Fruit fly (Drosophila melanogaster) whole organism, embryonic: Measurements from ENCODE around the gene Drgx.

Experiments
- Asciz ChIP-seq: fragments of 200-800 bp; sonication (Bioruptor generic); optimal IDR thresholded peaks from 2 replicates; lab custom pipeline; 2017; ENCODE audit warnings: missing biosample characterization, mild to moderate bottlenecking, missing genetic modification characterization, missing genetic modification reagents
- Blimp-1 ChIP-seq: fragments of 200-800 bp; sonication (Bioruptor generic); optimal IDR thresholded peaks from 3 replicates; lab custom pipeline; 2018; ENCODE audit warnings: missing biosample characterization, missing genetic modification characterization, mild to moderate bottlenecking, moderate library complexity, missing genetic modification reagents
- CG11723 ChIP-seq: fragments of 200-800 bp; sonication (Bioruptor generic); optimal IDR thresholded peaks from 2 replicates; lab custom pipeline; 2017; ENCODE audit warnings: missing biosample characterization, mild to moderate bottlenecking, missing genetic modification characterization
- CG1233 ChIP-seq: fragments of 200-800 bp; sonication (Bioruptor generic); optimal IDR thresholded peaks from 4 replicates; lab custom pipeline; 2018; ENCODE audit warnings: missing biosample characterization, mild to moderate bottlenecking, missing genetic modification characterization
- CG13123 ChIP-seq: fragments of 200-800 bp; sonication (Bioruptor generic); optimal IDR thresholded peaks from 2 replicates; lab custom pipeline; 2016; ENCODE audit warnings: missing biosample characterization, missing genetic modification characterization
- CG14441 ChIP-seq: fragments of 200-800 bp; sonication (Bioruptor generic); IDR thresholded peaks from 2 replicates; pipeline ENCODE4 v1.3.6; 2022; ENCODE audit warnings: missing biosample characterization, missing genetic modification characterization
- CG1603 ChIP-seq: fragments of 200-800 bp; sonication (Bioruptor generic); optimal IDR thresholded peaks from 2 replicates; lab custom pipeline; 2019; ENCODE audit warnings: missing biosample characterization, mild to moderate bottlenecking, missing genetic modification characterization, moderate library complexity
- CG17328 ChIP-seq: fragments of 200-800 bp; sonication (Bioruptor generic); IDR thresholded peaks from 2 replicates; pipeline ENCODE4 v1.3.6; 2022; ENCODE audit warnings: missing biosample characterization, missing genetic modification characterization
- CG17359 ChIP-seq: fragments of 200-800 bp; sonication (Bioruptor generic); optimal IDR thresholded peaks from 3 replicates; lab custom pipeline; 2018; ENCODE audit warnings: missing biosample characterization, mild to moderate bottlenecking, missing genetic modification characterization, moderate library complexity
- CG17385 ChIP-seq: fragments of 200-800 bp; sonication (Bioruptor generic); optimal IDR thresholded peaks from 3 replicates; lab custom pipeline; 2018; ENCODE audit warnings: missing biosample characterization, mild to moderate bottlenecking, missing genetic modification characterization
- CG17912 ChIP-seq: fragments of 200-800 bp; sonication (Bioruptor generic); optimal IDR thresholded peaks from 2 replicates; lab custom pipeline; 2018; ENCODE audit warnings: missing biosample characterization, mild to moderate bottlenecking, missing genetic modification characterization
- CG18262 ChIP-seq: fragments of 200-800 bp; optimal IDR thresholded peaks from 3 replicates; lab custom pipeline; 2019; ENCODE audit warnings: missing biosample characterization, mild to moderate bottlenecking, missing genetic modification characterization, moderate library complexity
- CG2202 ChIP-seq: fragments of 200-800 bp; sonication (Bioruptor generic); optimal IDR thresholded peaks from 2 replicates; lab custom pipeline; 2018; ENCODE audit warnings: missing biosample characterization, mild to moderate bottlenecking, missing genetic modification characterization
- CG2712 ChIP-seq: fragments of 200-800 bp; optimal IDR thresholded peaks from 3 replicates; lab custom pipeline; 2019; ENCODE audit warnings: missing biosample characterization, mild to moderate bottlenecking, missing genetic modification characterization, moderate library complexity
- CG2875 ChIP-seq: fragments of 200-800 bp; sonication (Bioruptor generic); optimal IDR thresholded peaks from 2 replicates; lab custom pipeline; 2017; ENCODE audit warnings: missing biosample characterization, mild to moderate bottlenecking, missing genetic modification characterization, missing genetic modification reagents
- CG32767 ChIP-seq: fragments of 200-800 bp; sonication (Bioruptor generic); IDR thresholded peaks from 2 replicates; pipeline ENCODE4 v1.3.6; 2022; ENCODE audit warnings: missing biosample characterization, missing genetic modification characterization
- CG33557 ChIP-seq: fragments of 200-800 bp; sonication (Bioruptor generic); optimal IDR thresholded peaks from 2 replicates; lab custom pipeline; 2019; ENCODE audit warnings: missing biosample characterization, mild to moderate bottlenecking, missing genetic modification characterization, moderate library complexity
- CG3407 ChIP-seq: fragments of 200-800 bp; sonication (Bioruptor generic); optimal IDR thresholded peaks from 2 replicates; lab custom pipeline; 2018; ENCODE audit warnings: missing biosample characterization, mild to moderate bottlenecking, missing genetic modification characterization
- CG4360 ChIP-seq: fragments of 200-800 bp; sonication (Bioruptor generic); IDR thresholded peaks from 2 replicates; pipeline ENCODE4 v1.3.6; 2022; ENCODE audit warnings: missing biosample characterization, missing genetic modification characterization
- CG4424 ChIP-seq: fragments of 200-800 bp; sonication (Bioruptor generic); optimal IDR thresholded peaks from 3 replicates; lab custom pipeline; 2016; ENCODE audit warnings: missing biosample characterization, missing genetic modification characterization
- CG4707 ChIP-seq: fragments of 200-800 bp; sonication (Bioruptor generic); optimal IDR thresholded peaks from 2 replicates; lab custom pipeline; 2018; ENCODE audit warnings: missing biosample characterization, mild to moderate bottlenecking, missing genetic modification characterization, moderate library complexity
- CG7786 ChIP-seq: fragments of 200-800 bp; sonication (Bioruptor generic); optimal IDR thresholded peaks from 2 replicates; lab custom pipeline; 2016; ENCODE audit warnings: missing biosample characterization, missing genetic modification characterization
- CG8089 ChIP-seq: fragments of 200-800 bp; sonication (Bioruptor generic); optimal IDR thresholded peaks from 3 replicates; lab custom pipeline; 2016; ENCODE audit warnings: missing biosample characterization, missing genetic modification characterization
- CG9727 ChIP-seq: fragments of 200-800 bp; sonication (Bioruptor generic); optimal IDR thresholded peaks from 3 replicates; lab custom pipeline; 2017; ENCODE audit warnings: missing biosample characterization, mild to moderate bottlenecking, missing genetic modification characterization
- E2f2 ChIP-seq: fragments of 200-800 bp; sonication (Bioruptor generic); IDR thresholded peaks from 2 replicates; pipeline ENCODE4 v1.3.6; 2022; ENCODE audit warnings: missing biosample characterization, missing genetic modification characterization
- Ets65A ChIP-seq: fragments of 200-800 bp; sonication (Bioruptor generic); peaks from one replicate; lab custom pipeline; 2016; ENCODE audit warnings: missing biosample characterization, missing genetic modification characterization
- Fer2 ChIP-seq: fragments of 200-800 bp; sonication (Bioruptor generic); optimal IDR thresholded peaks from 2 replicates; lab custom pipeline; 2018; ENCODE audit warnings: missing biosample characterization, mild to moderate bottlenecking, missing genetic modification characterization, moderate library complexity
- HLH3B ChIP-seq: fragments of 200-800 bp; sonication (Bioruptor generic); IDR thresholded peaks from 2 replicates; pipeline ENCODE4 v1.3.6; 2022; ENCODE audit warnings: missing biosample characterization, missing genetic modification characterization
- Hr3 ChIP-seq: fragments of 200-800 bp; sonication (Bioruptor generic); optimal IDR thresholded peaks from 3 replicates; lab custom pipeline; 2016; ENCODE audit warnings: missing biosample characterization, missing genetic modification characterization
- Med ChIP-seq: fragments of 200-800 bp; sonication (Bioruptor generic); peaks from one replicate; lab custom pipeline; 2016; ENCODE audit warnings: missing biosample characterization, missing genetic modification characterization, mild to moderate bottlenecking, inconsistent platforms, moderate library complexity
- PHDP ChIP-seq: fragments of 200-800 bp; sonication (Bioruptor generic); optimal IDR thresholded peaks from 3 replicates; lab custom pipeline; 2018; ENCODE audit warnings: missing biosample characterization, mild to moderate bottlenecking, missing genetic modification characterization, moderate library complexity
- Ptx1 ChIP-seq: fragments of 200-800 bp; sonication (Bioruptor generic); IDR thresholded peaks from 2 replicates; pipeline ENCODE4 v1.3.6; 2022; ENCODE audit warnings: missing biosample characterization, missing genetic modification characterization
- Sox102F ChIP-seq: fragments of 200-800 bp; sonication (Bioruptor generic); optimal IDR thresholded peaks from 2 replicates; lab custom pipeline; 2018; ENCODE audit warnings: missing biosample characterization, mild to moderate bottlenecking, missing genetic modification characterization, moderate library complexity
- Xrp1 ChIP-seq: fragments of 200-800 bp; sonication (Bioruptor generic); IDR thresholded peaks from 2 replicates; pipeline ENCODE4 v1.3.6; 2022; ENCODE audit warnings: missing biosample characterization, missing genetic modification characterization
- ap ChIP-seq: fragments of 200-800 bp; sonication (Bioruptor generic); IDR thresholded peaks from 2 replicates; pipeline ENCODE4 v1.3.6; 2022; ENCODE audit warnings: missing biosample characterization, missing genetic modification characterization
- ci ChIP-seq: fragments of 200-800 bp; sonication (Bioruptor generic); IDR thresholded peaks from 3 replicates; pipeline ENCODE4 v1.3.6; 2022; ENCODE audit warnings: missing biosample characterization, missing genetic modification characterization
- dmrt99B ChIP-seq: fragments of 200-800 bp; sonication (Bioruptor generic); optimal IDR thresholded peaks from 2 replicates; lab custom pipeline; 2018; ENCODE audit warnings: missing biosample characterization, mild to moderate bottlenecking, missing genetic modification characterization, moderate library complexity
- dpn ChIP-seq, 2 experiments: fragments of 200-800 bp; sonication (Bioruptor generic); optimal IDR thresholded peaks; 3 replicates each; lab custom pipeline; 2016; ENCODE audit warnings: missing biosample characterization in 2 of 2, missing genetic modification characterization in 2 of 2
- fru ChIP-seq: fragments of >200 bp; optimal IDR thresholded peaks from 2 replicates; lab custom pipeline; 2017
- gcm ChIP-seq: fragments of 200-800 bp; sonication (Bioruptor generic); optimal IDR thresholded peaks from 2 replicates; lab custom pipeline; 2019; ENCODE audit warnings: missing biosample characterization, mild to moderate bottlenecking, missing genetic modification characterization, moderate library complexity
- gsb-n ChIP-seq: fragments of 200-800 bp; sonication (Bioruptor generic); optimal IDR thresholded peaks from 3 replicates; lab custom pipeline; 2018; ENCODE audit warnings: missing biosample characterization, mild to moderate bottlenecking, missing genetic modification characterization
- hkb ChIP-seq, 2 experiments: fragments of 200-800 bp in 1 of 2; fragments of >200 bp in 1 of 2; sonication (Bioruptor generic) in 1 of 2; IDR thresholded peaks in 1 of 2; optimal IDR thresholded peaks in 1 of 2; 2 replicates each; pipeline versions ENCODE4 v1.3.6 to Lab custom; 2017 to 2022; ENCODE audit warnings: missing biosample characterization in 1 of 2, missing genetic modification characterization in 1 of 2
- lab ChIP-seq: fragments of 200-800 bp; sonication (Bioruptor generic); optimal IDR thresholded peaks from 3 replicates; lab custom pipeline; 2017; ENCODE audit warnings: missing biosample characterization, missing genetic modification characterization, mild to moderate bottlenecking, moderate library complexity, missing genetic modification reagents
- salm ChIP-seq: fragments of 200-800 bp; sonication (Bioruptor generic); optimal IDR thresholded peaks from 2 replicates; lab custom pipeline; 2018; ENCODE audit warnings: missing biosample characterization, mild to moderate bottlenecking, missing genetic modification characterization
- sc ChIP-seq, 3 experiments: fragments of >200 bp in 2 of 3; fragments of 200-800 bp in 1 of 3; sonication (Bioruptor generic) in 1 of 3; optimal IDR thresholded peaks; 2 replicates in 2 of 3; 3 replicates in 1 of 3; lab custom pipeline; 2017; ENCODE audit warnings: mild to moderate bottlenecking in 1 of 3, missing biosample characterization in 1 of 3, missing genetic modification characterization in 1 of 3, missing genetic modification reagents in 1 of 3
- so ChIP-seq: fragments of 200-800 bp; sonication (Bioruptor generic); IDR thresholded peaks from 3 replicates; pipeline ENCODE4 v1.3.6; 2022; ENCODE audit warnings: missing biosample characterization, missing genetic modification characterization
- tap ChIP-seq: fragments of 200-800 bp; optimal IDR thresholded peaks from 3 replicates; lab custom pipeline; 2019; ENCODE audit warnings: missing biosample characterization, mild to moderate bottlenecking, missing genetic modification characterization, moderate library complexity
- wek ChIP-seq: fragments of 200-800 bp; sonication (Bioruptor generic); optimal IDR thresholded peaks from 3 replicates; lab custom pipeline; 2018; ENCODE audit warnings: missing biosample characterization, mild to moderate bottlenecking, missing genetic modification characterization, moderate library complexity

Drgx gene

DNA sequence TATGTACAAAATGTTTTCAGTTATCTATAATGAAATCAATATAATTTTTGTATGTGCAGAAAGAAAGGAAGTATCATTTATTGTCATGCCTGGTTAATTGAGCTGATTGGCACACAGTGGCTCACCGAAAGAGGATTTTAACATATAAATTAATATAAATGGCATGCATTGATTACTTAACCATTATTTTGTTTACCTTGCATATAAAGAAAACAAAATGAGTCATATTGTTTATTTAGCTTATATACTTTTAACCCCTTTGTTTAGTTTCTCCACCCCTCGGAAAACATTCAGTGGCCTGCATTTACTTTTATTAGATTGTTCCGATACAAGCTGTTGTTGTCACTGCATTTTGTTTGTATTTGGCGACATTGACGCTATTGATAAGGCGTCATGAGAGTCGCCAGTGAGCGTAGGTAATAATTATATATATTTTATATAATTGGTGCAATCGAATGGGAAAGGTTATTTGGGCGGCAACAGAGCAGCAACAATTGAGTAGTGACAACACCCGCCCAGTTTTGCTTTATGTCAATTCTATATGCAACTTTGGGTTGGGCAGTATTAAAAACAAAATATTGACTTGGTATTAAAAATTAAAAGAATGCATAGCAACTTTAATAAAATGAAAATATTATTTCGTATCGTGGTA lies 14.9 kb upstream of the Drgx start (continued):
- TF ChIP-seq salm (peak; percentile 7), CG13123 (GFP tag; lab: Kevin White, UChicago) (no peak), Sox102F (GFP tag; lab: Kevin White, UChicago) (peak; percentile 14), CG4707 (GFP tag; lab: Kevin White, UChicago) (peak; percentile 26), CG14441 (GFP tag; lab: Robert Waterston, UW) (0 out of 2 replicates have a peak, but pooled peaks have one; percentile 26), CG4424 (GFP tag; lab: Kevin White, UChicago) (peak; percentile 16), dmrt99B (tag; lab: Kevin White, UChicago) (peak; percentile 36), HLH3B (GFP tag; lab: Robert Waterston, UW) (0 out of 2 replicates have a peak, but pooled peaks have one; percentile 4), lab (GFP tag; lab: Kevin White, UChicago) (peak; percentile 48), fru (lab: Kevin White, UChicago) (no peak), ap (GFP tag; lab: Robert Waterston, UW) (no peak), CG2712 (tag; lab: Kevin White, UChicago) (peak; percentile 26), CG18262 (tag; lab: Kevin White, UChicago) (peak; percentile 23), gcm (GFP tag; lab: Kevin White, UChicago) (peak; percentile 2), so (0 out of 3 replicates have a peak, but pooled peaks have one; percentile 12), CG9727 (peak; percentile 10), CG2202 (tag; lab: Kevin White, UChicago) (peak; percentile 45), dpn (GFP tag; optimal IDR thresholded peaks at IDR 0.05; lab: Kevin White, UChicago) (no peak), CG32767 (GFP tag; lab: Robert Waterston, UW) (0 out of 2 replicates have a peak, but pooled peaks have one; percentile 34), CG3407 (GFP tag; lab: Kevin White, UChicago) (peak; percentile 56), Med (GFP tag; lab: Kevin White, UChicago) (peak; percentile 64), hkb (optimal IDR thresholded peaks at IDR 0.05; lab: Kevin White, UChicago) (no peak), hkb (GFP tag; IDR thresholded peaks at IDR 0.05; lab: Robert Waterston, UW) (peak; percentile 22; the same call in 1 of the 2 replicates), CG17385 (GFP tag; lab: Kevin White, UChicago) (peak; percentile 13), Fer2 (no peak), CG17359 (tag; lab: Kevin White, UChicago) (peak; percentile 22), Asciz (peak; percentile 54), Ptx1 (0 out of 2 replicates have a peak, but pooled peaks have one; percentile 30), PHDP (tag; lab: Kevin White, UChicago) (peak; percentile 31), CG33557 (GFP tag; lab: Kevin White, UChicago) (peak; percentile 33), Ets65A (no peak), CG1603 (tag; lab: Kevin White, UChicago) (peak; percentile 40), CG17328 (peak; percentile 21; the same call in 1 of the 2 replicates), CG7786 (GFP tag; lab: Kevin White, UChicago) (no peak), ci (GFP tag; lab: Robert Waterston, UW) (0 out of 3 replicates have a peak, but pooled peaks have one; percentile 39), CG17912 (GFP tag; lab: Kevin White, UChicago) (peak; percentile 37), gsb-n (tag; lab: Kevin White, UChicago) (peak; percentile 47), E2f2 (peak; percentile 15; the same call in 1 of the 2 replicates), CG11723 (GFP tag; lab: Kevin White, UChicago) (peak; percentile 9), CG8089 (GFP tag; lab: Kevin White, UChicago) (no peak), CG4360 (GFP tag; lab: Robert Waterston, UW) (peak; percentile 41), Blimp-1 (GFP tag; lab: Kevin White, UChicago) (peak; percentile 3), sc (optimal IDR thresholded peaks at IDR 0.05; lab: Kevin White, UChicago) (no peak), sc (GFP tag; optimal IDR thresholded peaks at IDR 0.05; lab: Kevin White, UChicago) (peak; percentile 33), tap (peak; percentile 16), Xrp1 (GFP tag; lab: Robert Waterston, UW) (0 out of 2 replicates have a peak, but pooled peaks have one; percentile 30), Hr3 (GFP tag; lab: Kevin White, UChicago) (no peak), CG1233 (GFP tag; lab: Kevin White, UChicago) (peak; percentile 8), CG2875 (peak; percentile 20), wek (peak; percentile 29)
